Fruit fly (Drosophila melanogaster) whole organism, prepupa: ENCODE results near the gene CG16888.

Source experiments
- CG1621 ChIP-seq: fragments of 200-800 bp; sonication (Bioruptor generic); optimal IDR thresholded peaks from 3 replicates; lab custom pipeline; 2018; ENCODE audit warnings: missing biosample characterization, mild to moderate bottlenecking, missing genetic modification characterization
- CG6854 ChIP-seq: fragments of 200-800 bp; sonication (Bioruptor generic); optimal IDR thresholded peaks from 2 replicates; lab custom pipeline; 2017; ENCODE audit warnings: missing biosample characterization, mild to moderate bottlenecking, missing genetic modification characterization
- fkh ChIP-seq: fragments of 200-800 bp; sonication (Bioruptor generic); optimal IDR thresholded peaks from 3 replicates; lab custom pipeline; 2017; ENCODE audit warnings: missing biosample characterization, mild to moderate bottlenecking, missing genetic modification characterization, moderate library complexity

DNA sequence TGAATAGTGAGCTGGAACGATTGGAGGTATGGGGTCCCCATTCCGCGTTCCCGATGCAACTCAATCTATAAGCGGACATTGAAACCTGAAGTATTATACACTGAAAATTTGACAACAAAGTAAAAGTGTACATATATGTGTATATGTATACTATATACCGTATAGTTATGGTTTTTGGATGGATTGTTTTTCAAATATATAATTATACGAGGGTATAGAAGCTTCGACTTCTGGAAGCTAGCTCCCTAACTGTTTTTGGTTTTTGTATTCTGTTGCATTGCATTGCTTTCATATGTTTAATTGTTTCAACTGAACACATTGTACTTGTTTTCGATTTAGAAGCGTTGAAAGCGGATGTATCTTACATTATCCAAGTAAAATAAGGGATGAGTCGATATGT, at the start of gene CG16888:
- no peak for TF ChIP-seq CG6854 (GFP tag; lab: Kevin White, UChicago)
- no peak for TF ChIP-seq CG1621 (tag; lab: Kevin White, UChicago)
- no peak for TF ChIP-seq fkh (GFP tag; lab: Kevin White, UChicago)
